Worm (Caenorhabditis elegans): Measurements from ENCODE around the gene pat-6.

ce11 chrIV:293163-293755, 29.2 kb upstream of the pat-6 start:
- no peak for TF ChIP-seq him-1 (tag; optimal IDR thresholded peaks at IDR 0.05)
- no peak for TF ChIP-seq W03F9.2 (tag; optimal IDR thresholded peaks at IDR 0.05)
- no peak for TF ChIP-seq dao-5 (tag; optimal IDR thresholded peaks at IDR 0.05)
